Fruit fly (Drosophila melanogaster): ENCODE measurements around the gene CG12278.

DNA sequence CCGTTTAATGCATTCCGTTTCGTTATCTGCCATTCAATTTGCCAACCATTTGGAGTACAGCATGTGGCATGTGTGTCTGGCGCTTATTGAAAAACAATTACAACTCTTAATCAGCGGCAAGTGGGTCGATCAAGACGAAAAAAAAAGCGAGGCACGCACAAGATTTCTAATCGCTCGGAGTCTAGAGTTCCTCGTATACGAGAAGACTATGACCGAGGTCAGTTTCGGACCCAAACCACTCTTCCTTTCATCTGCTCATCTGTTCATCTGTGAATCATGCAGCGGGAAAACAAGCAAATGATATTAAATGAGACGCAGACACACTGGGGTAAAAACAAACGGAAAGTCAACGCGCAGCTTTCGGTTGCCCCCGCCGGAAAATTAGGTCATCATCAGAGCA lies 47.6 kb downstream of the CG12278 start:
- TF ChIP-seq tai (GFP tag; optimal IDR thresholded peaks at IDR 0.05): no peak
- no peak for TF ChIP-seq Myc (optimal IDR thresholded peaks at IDR 0.05)
- TF ChIP-seq jim (GFP tag; optimal IDR thresholded peaks at IDR 0.05): no peak
- TF ChIP-seq N (GFP tag; optimal IDR thresholded peaks at IDR 0.05): no peak
- TF ChIP-seq sv (GFP tag; optimal IDR thresholded peaks at IDR 0.05): no peak
- TF ChIP-seq CrebA (GFP tag; optimal IDR thresholded peaks at IDR 0.05; ENCODE audit: borderline replicate concordance): no peak
- TF ChIP-seq dl (GFP tag; optimal IDR thresholded peaks at IDR 0.05; ENCODE audit: insufficient read depth in 1 of 2, partially characterized antibody in 2 of 2): no peak
- no peak for TF ChIP-seq psq (GFP tag; optimal IDR thresholded peaks at IDR 0.05)
- no peak for TF ChIP-seq usp (GFP tag; optimal IDR thresholded peaks at IDR 0.05)
